Worm (Caenorhabditis elegans) whole organism, early embryonic: ENCODE results near the gene F35B3.7.

Source experiments
- ama-1 ChIP-seq: fragments of 150-350 bp; optimal IDR thresholded peaks from 2 replicates; lab custom pipeline; 2014
- pes-1 ChIP-seq: fragments of 200-800 bp; sonication (Bioruptor generic); IDR thresholded peaks from 2 replicates; pipeline ENCODE4 v1.3.6; 2022; ENCODE audit warnings: missing genetic modification reagents, missing genetic modification characterization, missing compliant biosample characterization
- tbx-37 ChIP-seq: fragments of 200-800 bp; sonication (Bioruptor generic); conservative IDR thresholded peaks from 2 replicates; pipeline ENCODE4 v1.3.6; 2022; ENCODE audit warnings: missing genetic modification reagents, missing genetic modification characterization, missing compliant biosample characterization

DNA sequence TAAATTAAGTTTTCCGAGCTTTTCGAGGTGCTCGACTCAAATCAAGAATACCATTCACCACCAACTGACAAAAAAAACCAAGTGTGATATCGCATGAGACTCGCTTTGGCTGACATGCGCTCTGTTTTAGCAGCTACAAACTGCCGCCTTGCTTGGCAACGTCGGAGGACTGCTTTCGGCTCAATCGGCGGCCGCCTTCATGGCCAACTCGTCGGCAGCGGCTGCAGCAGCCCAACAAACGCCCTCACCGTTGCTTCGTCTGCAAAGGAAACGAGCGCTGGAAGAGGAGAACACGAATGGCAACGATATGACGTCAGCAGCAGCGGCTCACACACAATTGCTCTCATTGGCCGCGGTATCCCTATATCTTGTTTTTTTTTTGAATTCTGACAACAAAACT lies 36.0 kb downstream of the F35B3.7 start:
- no peak for TF ChIP-seq tbx-37 (GFP tag; lab: Robert Waterston, UW)
- no peak for TF ChIP-seq ama-1 (lab: Kevin White, UChicago)
- TF ChIP-seq pes-1 (GFP tag; lab: Robert Waterston, UW): no peak
